Worm (Caenorhabditis elegans) whole organism, late embryonic: ENCODE results near the gene ZK1290.7.
A peak's percentile ranks its signal among the peaks of the same experiment; 100 is the strongest.

Experiments
- C38D4.7 ChIP-seq: fragments of 200-800 bp; sonication (Bioruptor generic); optimal IDR thresholded peaks from 2 replicates; lab custom pipeline; 2018; ENCODE audit warnings: mild to moderate bottlenecking, missing genetic modification characterization, moderate library complexity, missing compliant biosample characterization
- F13H6.1 ChIP-seq: sonication (generic microtip); optimal IDR thresholded peaks from 2 replicates; lab custom pipeline; 2016; ENCODE audit warnings: missing genetic modification characterization, missing compliant biosample characterization
- Y22D7AL.16 ChIP-seq: sonication (generic microtip); optimal IDR thresholded peaks from 2 replicates; lab custom pipeline; 2016; ENCODE audit warnings: missing genetic modification characterization, missing compliant biosample characterization
- ama-1 ChIP-seq: fragments of 150-350 bp; optimal IDR thresholded peaks from 2 replicates; lab custom pipeline; 2014
- ceh-18 ChIP-seq: sonication (generic microtip); optimal IDR thresholded peaks from 2 replicates; lab custom pipeline; 2016; ENCODE audit warnings: missing genetic modification characterization, missing compliant biosample characterization
- ceh-19 ChIP-seq: fragments of 200-800 bp; sonication (Bioruptor generic); optimal IDR thresholded peaks from 2 replicates; lab custom pipeline; 2018; ENCODE audit warnings: mild to moderate bottlenecking, missing genetic modification characterization, missing compliant biosample characterization
- ceh-2 ChIP-seq: sonication (generic microtip); optimal IDR thresholded peaks from 2 replicates; lab custom pipeline; 2016; ENCODE audit warnings: missing genotype, missing genetic modification characterization, missing compliant biosample characterization
- ceh-30 ChIP-seq: fragments of 150-350 bp; optimal IDR thresholded peaks from 2 replicates; lab custom pipeline; 2014; ENCODE audit warnings: missing biosample characterization, missing genetic modification characterization
- ceh-34 ChIP-seq: sonication (generic microtip); optimal IDR thresholded peaks from 2 replicates; lab custom pipeline; 2016; ENCODE audit warnings: mild to moderate bottlenecking, missing genetic modification characterization, missing compliant biosample characterization
- ceh-9 ChIP-seq: sonication (generic microtip); optimal IDR thresholded peaks from 2 replicates; lab custom pipeline; 2016; ENCODE audit warnings: mild to moderate bottlenecking, missing genetic modification characterization, inconsistent platforms, missing compliant biosample characterization
- che-1 ChIP-seq: sonication (generic microtip); optimal IDR thresholded peaks from 2 replicates; lab custom pipeline; 2016; ENCODE audit warnings: mild to moderate bottlenecking, missing genetic modification characterization, missing compliant biosample characterization
- elt-2 ChIP-seq: sonication (generic microtip); optimal IDR thresholded peaks from 2 replicates; lab custom pipeline; 2016; ENCODE audit warnings: missing genetic modification reagents, missing genetic modification characterization, missing compliant biosample characterization
- fkh-10 ChIP-seq: fragments of 150-350 bp; optimal IDR thresholded peaks from 2 replicates; lab custom pipeline; 2014; ENCODE audit warnings: missing biosample characterization, missing genetic modification reagents, missing genetic modification characterization
- hlh-13 ChIP-seq: fragments of 200-800 bp; sonication (Bioruptor generic); optimal IDR thresholded peaks from 2 replicates; lab custom pipeline; 2018; ENCODE audit warnings: mild to moderate bottlenecking, missing genetic modification characterization, missing compliant biosample characterization
- hlh-30 ChIP-seq: sonication (generic microtip); optimal IDR thresholded peaks from 2 replicates; lab custom pipeline; 2017; ENCODE audit warnings: antibody characterized with exemption, missing genetic modification characterization, missing compliant biosample characterization; ENCODE audit not compliant: insufficient read depth
- hlh-6 ChIP-seq: sonication (generic microtip); optimal IDR thresholded peaks from 2 replicates; lab custom pipeline; 2016; ENCODE audit warnings: missing genotype, missing genetic modification characterization, missing compliant biosample characterization
- hlh-8 ChIP-seq: sonication (generic microtip); optimal IDR thresholded peaks from 2 replicates; lab custom pipeline; 2016; ENCODE audit warnings: missing genotype, missing genetic modification characterization, missing compliant biosample characterization
- lin-11 ChIP-seq: fragments of 200-800 bp; sonication (Bioruptor generic); optimal IDR thresholded peaks from 2 replicates; lab custom pipeline; 2018; ENCODE audit warnings: mild to moderate bottlenecking, missing genetic modification characterization, missing compliant biosample characterization
- madf-2 ChIP-seq: sonication (generic microtip); optimal IDR thresholded peaks from 2 replicates; lab custom pipeline; 2017; ENCODE audit warnings: missing genetic modification characterization, missing compliant biosample characterization
- nfya-1 ChIP-seq: sonication (generic microtip); optimal IDR thresholded peaks from 2 replicates; lab custom pipeline; 2017; ENCODE audit warnings: missing genetic modification characterization, mild to moderate bottlenecking, missing compliant biosample characterization, antibody characterized with exemption, moderate library complexity
- pqm-1 ChIP-seq: sonication (generic microtip); optimal IDR thresholded peaks from 2 replicates; lab custom pipeline; 2016; ENCODE audit warnings: missing genetic modification characterization, missing compliant biosample characterization
- pros-1 ChIP-seq: fragments of 150-350 bp; optimal IDR thresholded peaks from 2 replicates; lab custom pipeline; 2014; ENCODE audit warnings: missing biosample characterization, missing genetic modification reagents, missing genetic modification characterization
- ref-2 ChIP-seq: sonication (generic microtip); optimal IDR thresholded peaks from 2 replicates; lab custom pipeline; 2016; ENCODE audit warnings: missing genetic modification characterization, missing compliant biosample characterization
- rnt-1 ChIP-seq: sonication (generic microtip); optimal IDR thresholded peaks from 2 replicates; lab custom pipeline; 2016; ENCODE audit warnings: missing genetic modification characterization, missing compliant biosample characterization
- sox-4 ChIP-seq: sonication (generic microtip); optimal IDR thresholded peaks from 2 replicates; lab custom pipeline; 2017; ENCODE audit warnings: mild to moderate bottlenecking, missing genetic modification characterization, inconsistent platforms, missing compliant biosample characterization
- syd-9 ChIP-seq: sonication (generic microtip); optimal IDR thresholded peaks from 2 replicates; lab custom pipeline; 2016; ENCODE audit warnings: mild to moderate bottlenecking, missing genetic modification characterization, moderate library complexity, missing compliant biosample characterization
- tbx-2 ChIP-seq: sonication (generic microtip); optimal IDR thresholded peaks from 2 replicates; lab custom pipeline; 2016; ENCODE audit warnings: missing genetic modification characterization, missing compliant biosample characterization
- ttx-3 ChIP-seq: sonication (generic microtip); optimal IDR thresholded peaks from 2 replicates; lab custom pipeline; 2016; ENCODE audit warnings: missing genetic modification reagents, missing genetic modification characterization, missing compliant biosample characterization
- unc-42 ChIP-seq: sonication (generic microtip); optimal IDR thresholded peaks from 2 replicates; lab custom pipeline; 2016; ENCODE audit warnings: missing genotype, missing genetic modification characterization, missing compliant biosample characterization
- unc-55 ChIP-seq: sonication (generic microtip); optimal IDR thresholded peaks from 2 replicates; lab custom pipeline; 2017; ENCODE audit warnings: missing biosample characterization, missing genetic modification reagents, missing genetic modification characterization
- ztf-16 ChIP-seq: sonication (generic microtip); optimal IDR thresholded peaks from 2 replicates; lab custom pipeline; 2017; ENCODE audit warnings: missing genetic modification characterization, missing compliant biosample characterization

ZK1290.7 gene

ce11 chrII:7561494-7561893, 36.1 kb upstream of the ZK1290.7 start, which contains the start of the genes ZK1290.11 and ZK1290.1:
TSS of gene ZK1290.11 (minus strand) at chrII:7561594.
TSS of gene ZK1290.1 (plus strand) at chrII:7561764.
- TF ChIP-seq pqm-1 (tag; lab: Kevin White, UChicago) = no peak
- TF ChIP-seq lin-11 = no peak
- TF ChIP-seq nfya-1 (tag; lab: Kevin White, UChicago) = no peak
- no peak for TF ChIP-seq ztf-16 (tag; lab: Kevin White, UChicago)
- no peak for TF ChIP-seq ceh-19 (GFP tag; lab: Kevin White, UChicago)
- no peak for TF ChIP-seq hlh-13 (GFP tag; lab: Kevin White, UChicago)
- TF ChIP-seq unc-55 (GFP tag; lab: Kevin White, UChicago) = no peak
- TF ChIP-seq ttx-3 (tag; lab: Kevin White, UChicago) = no peak
- TF ChIP-seq ceh-18 (tag; lab: Kevin White, UChicago) = no peak
- TF ChIP-seq pros-1 = no peak
- TF ChIP-seq hlh-30 = no peak
- no peak for TF ChIP-seq elt-2 (tag; lab: Kevin White, UChicago)
- no peak for TF ChIP-seq rnt-1 (tag; lab: Kevin White, UChicago)
- TF ChIP-seq ceh-30 (tag; lab: Kevin White, UChicago) = no peak
- no peak for TF ChIP-seq C38D4.7 (GFP tag; lab: Kevin White, UChicago)
- no peak for TF ChIP-seq tbx-2 (tag; lab: Kevin White, UChicago)
- TF ChIP-seq hlh-6 (tag; lab: Kevin White, UChicago) = no peak
- TF ChIP-seq unc-42 (tag; lab: Kevin White, UChicago) = no peak
- TF ChIP-seq hlh-8 = no peak

- TF ChIP-seq lin-11 = no peak
- TF ChIP-seq, all 69 proteins: peak for 0
Observed at ce11 chrII:7560844-7561243, 35.5 kb upstream of the ZK1290.7 start.

ce11 chrII:7558864-7559263, 33.5 kb upstream of the ZK1290.7 start:
- TF ChIP-seq unc-42 (tag; lab: Kevin White, UChicago) = peak; percentile 69
- TF ChIP-seq che-1 (tag; lab: Kevin White, UChicago) = no peak

ce11 chrII:7557981-7558380, 32.6 kb upstream of the ZK1290.7 start:
- no peak for TF ChIP-seq madf-2 (tag; lab: Kevin White, UChicago)
- no peak for TF ChIP-seq hlh-6 (tag; lab: Kevin White, UChicago)
- TF ChIP-seq unc-42 (tag; lab: Kevin White, UChicago) = no peak
- no peak for TF ChIP-seq unc-55 (GFP tag; lab: Kevin White, UChicago)
- no peak for TF ChIP-seq fkh-10 (GFP tag; lab: Kevin White, UChicago)
- no peak for TF ChIP-seq ama-1 (lab: Kevin White, UChicago)
- no peak for TF ChIP-seq F13H6.1 (tag; lab: Kevin White, UChicago)
- TF ChIP-seq sox-4 (tag; lab: Kevin White, UChicago) = no peak
- no peak for TF ChIP-seq ref-2

ce11 chrII:7555454-7555853, 30.1 kb upstream of the ZK1290.7 start, which contains the start of gene ZK1290.14:
TSS of gene ZK1290.14 (minus strand) at chrII:7555592.
- TF ChIP-seq nfya-1 (tag; lab: Kevin White, UChicago) = no peak
- no peak for TF ChIP-seq ceh-34 (tag; lab: Kevin White, UChicago)
- TF ChIP-seq ceh-2 = no peak
- TF ChIP-seq Y22D7AL.16 (tag; lab: Kevin White, UChicago) = no peak

ce11 chrII:7554716-7555247, 29.4 kb upstream of the ZK1290.7 start:
- TF ChIP-seq ttx-3 (tag; lab: Kevin White, UChicago) (no peak), elt-2 (tag; lab: Kevin White, UChicago) (peak; percentile 32)

ce11 chrII:7553806-7554205, 28.4 kb upstream of the ZK1290.7 start, which contains the start of gene ZK1290.10:
TSS of gene ZK1290.10 (minus strand) at chrII:7553906.
- no peak for TF ChIP-seq ceh-19 (GFP tag; lab: Kevin White, UChicago)
- no peak for TF ChIP-seq syd-9
- no peak for TF ChIP-seq unc-55 (GFP tag; lab: Kevin White, UChicago)
- no peak for TF ChIP-seq ceh-9
